Worm (Caenorhabditis elegans) whole organism, midembryonic: ENCODE results near the gene F38A6.4.

ENCODE experiments used
- cog-1 ChIP-seq: sonication (generic microtip); optimal IDR thresholded peaks from 2 replicates; lab custom pipeline; 2016; ENCODE audit warnings: missing genetic modification characterization, missing compliant biosample characterization
- flt-1 ChIP-seq: fragments of 200-800 bp; sonication (Bioruptor generic); IDR thresholded peaks from 2 replicates; pipeline ENCODE4 v1.3.6; 2022; ENCODE audit warnings: missing genetic modification characterization, missing compliant biosample characterization
- klf-2 ChIP-seq: fragments of 200-800 bp; sonication (Bioruptor generic); conservative IDR thresholded peaks from 2 replicates; pipeline ENCODE4 v1.3.6; 2022; ENCODE audit warnings: missing genetic modification reagents, missing genetic modification characterization, missing compliant biosample characterization
- ztf-23 ChIP-seq: fragments of 200-800 bp; sonication (Bioruptor generic); IDR thresholded peaks from 2 replicates; pipeline ENCODE4 v1.3.6; 2022; ENCODE audit warnings: missing genetic modification reagents, missing genetic modification characterization, missing compliant biosample characterization

DNA sequence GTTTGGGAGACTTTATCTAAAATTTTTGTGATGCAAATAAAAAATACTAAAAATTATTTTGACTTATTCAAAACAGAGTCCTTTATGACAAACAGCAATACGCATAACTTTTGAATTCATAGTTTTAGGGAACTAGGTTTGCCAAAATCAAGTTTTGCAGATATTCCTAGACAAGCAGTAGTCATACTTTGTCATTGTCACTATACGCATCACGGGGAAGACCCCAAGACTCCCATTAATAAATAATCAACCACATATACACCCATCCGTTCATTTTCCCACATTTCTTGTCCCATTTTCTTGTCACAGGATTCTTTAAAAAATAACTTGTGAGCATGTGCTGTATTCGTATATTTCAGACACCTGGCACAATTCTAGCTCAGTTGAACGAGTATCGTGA is 39.3 kb upstream of the F38A6.4 start, which contains the start of gene Y44A6D.7:
- no peak for TF ChIP-seq ztf-23 (GFP tag; lab: Robert Waterston, UW)
- TF ChIP-seq cog-1 (tag; lab: Kevin White, UChicago), result no peak
- TF ChIP-seq flt-1 (GFP tag; lab: Robert Waterston, UW), result no peak
- TF ChIP-seq klf-2 (GFP tag; lab: Robert Waterston, UW), result no peak
